Worm (Caenorhabditis elegans): Measurements from ENCODE around the gene fdgt-1.

fdgt-1 gene

DNA sequence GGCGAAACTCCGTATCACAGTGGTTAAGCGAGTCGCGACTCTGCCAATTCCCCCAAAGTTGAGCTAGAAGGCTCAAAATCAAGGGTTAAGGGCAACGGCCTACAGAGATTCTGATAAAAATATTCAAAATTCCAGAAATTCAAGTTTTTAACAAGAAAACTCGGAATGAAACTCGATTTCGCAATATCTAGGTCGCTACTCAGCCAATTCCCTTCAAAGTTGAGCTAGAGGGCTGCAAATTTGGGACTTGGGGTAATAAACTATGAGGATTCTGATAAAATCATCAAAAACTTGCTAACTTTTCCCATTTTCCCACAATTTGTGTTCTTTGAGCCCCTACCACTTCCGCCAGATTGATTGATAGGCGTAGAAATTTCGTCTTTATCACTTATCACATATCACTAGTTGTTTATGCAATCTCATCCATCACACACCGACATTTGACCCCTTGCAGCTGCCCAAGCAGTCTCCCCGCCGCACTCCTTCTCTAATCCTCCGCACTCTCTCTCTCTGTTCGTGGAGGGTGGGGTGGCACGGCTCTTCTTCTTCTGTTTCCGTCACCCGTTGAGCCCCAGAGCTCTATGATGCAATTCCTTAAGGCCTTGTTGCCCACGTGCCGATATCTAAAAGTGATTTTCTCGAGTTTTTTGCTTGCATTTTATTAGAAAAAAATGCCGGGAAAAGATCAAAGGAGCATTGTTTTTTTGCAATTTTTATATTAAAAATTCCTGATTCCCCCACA is 2.6 kb upstream of the fdgt-1 start (continued):
- TF ChIP-seq dve-1 (tag; optimal IDR thresholded peaks at IDR 0.05; ENCODE audit: insufficient read depth) (peak; percentile 7), madf-5 (GFP tag; IDR thresholded peaks at IDR 0.05) (no peak), mdl-1 (tag; optimal IDR thresholded peaks at IDR 0.05) (peak; percentile 55 to 82), snpc-4 (tag; optimal IDR thresholded peaks at IDR 0.05) (no peak), hlh-30 (tag; optimal IDR thresholded peaks at IDR 0.05; ENCODE audit: insufficient read depth) (peak; percentile 74), mep-1 (tag; optimal IDR thresholded peaks at IDR 0.05) (peak; percentile 40), lin-39 (tag; optimal IDR thresholded peaks at IDR 0.05) (no peak), lsy-2 (tag; optimal IDR thresholded peaks at IDR 0.05) (peak in 1 of 2 experiments; percentile 44), Y105C5A.15 (GFP tag; IDR thresholded peaks at IDR 0.05) (no peak), hif-1 (tag; optimal IDR thresholded peaks at IDR 0.05) (peak in 1 of 2 experiments; percentile 75), hmg-1.1 (GFP tag; IDR thresholded peaks at IDR 0.05) (peak; percentile 72), ctbp-1 (GFP tag; IDR thresholded peaks at IDR 0.05) (no peak)

- TF ChIP-seq madf-9 (GFP tag; conservative IDR thresholded peaks at IDR 0.05), result no peak
- TF ChIP-seq F37D6.2 (tag; optimal IDR thresholded peaks at IDR 0.05), result no peak
- peak; percentile 19 for TF ChIP-seq pqm-1 (tag; optimal IDR thresholded peaks at IDR 0.05)
- no peak for TF ChIP-seq ztf-7 (tag; optimal IDR thresholded peaks at IDR 0.05)
- no peak for TF ChIP-seq Y105C5A.15 (GFP tag; IDR thresholded peaks at IDR 0.05)
- no peak for TF ChIP-seq dmd-8 (GFP tag; IDR thresholded peaks at IDR 0.05)
- peak; percentile 73 for TF ChIP-seq nhr-28 (tag; optimal IDR thresholded peaks at IDR 0.05)
- TF ChIP-seq mes-2 (tag; optimal IDR thresholded peaks at IDR 0.05; ENCODE audit: poor library complexity, severe bottlenecking), result no peak
- TF ChIP-seq nhr-42 (GFP tag; IDR thresholded peaks at IDR 0.05), result no peak
- no peak for TF ChIP-seq ztf-11 (tag; optimal IDR thresholded peaks at IDR 0.05)
- TF ChIP-seq nhr-237 (tag; optimal IDR thresholded peaks at IDR 0.05), result no peak
- TF ChIP-seq nhr-6 (tag; optimal IDR thresholded peaks at IDR 0.05), result no peak
- TF ChIP-seq nhr-77 (tag; optimal IDR thresholded peaks at IDR 0.05), result no peak
- no peak for TF ChIP-seq egl-43 (GFP tag; IDR thresholded peaks at IDR 0.05)
- TF ChIP-seq lin-38 (GFP tag; IDR thresholded peaks at IDR 0.05), result no peak
- TF ChIP-seq dmd-6 (GFP tag; IDR thresholded peaks at IDR 0.05), result peak; percentile 28; the same call in 1 of the 2 replicates
- peak in 1 of 2 experiments; percentile 1 for TF ChIP-seq lsy-2 (tag; optimal IDR thresholded peaks at IDR 0.05)
- TF ChIP-seq F10B5.3 (tag; optimal IDR thresholded peaks at IDR 0.05), result no peak
- no peak for TF ChIP-seq set-16 (GFP tag; IDR thresholded peaks at IDR 0.05)
- TF ChIP-seq zip-11 (GFP tag; IDR thresholded peaks at IDR 0.05), result no peak
- TF ChIP-seq unc-62 (GFP tag; optimal IDR thresholded peaks at IDR 0.05 in 1 of 2), result peak in 1 of 2 experiments; percentile 67
- TF ChIP-seq unc-62 (tag; optimal IDR thresholded peaks at IDR 0.05), result no peak
- TF ChIP-seq aha-1 (tag), result no peak
- TF ChIP-seq nhr-11 (tag; optimal IDR thresholded peaks at IDR 0.05), result no peak
- no peak for TF ChIP-seq daf-12 (tag; optimal IDR thresholded peaks at IDR 0.05)
- TF ChIP-seq dve-1 (tag; optimal IDR thresholded peaks at IDR 0.05; ENCODE audit: insufficient read depth), result peak; percentile 60
- TF ChIP-seq daf-16 (GFP tag; optimal IDR thresholded peaks at IDR 0.05), result no peak
- TF ChIP-seq daf-16 (tag; optimal IDR thresholded peaks at IDR 0.05), result peak; percentile 33
- TF ChIP-seq zip-2 (tag; optimal IDR thresholded peaks at IDR 0.05), result no peak
- TF ChIP-seq fkh-10 (GFP tag; optimal IDR thresholded peaks at IDR 0.05), result no peak
- no peak for TF ChIP-seq sdz-12 (GFP tag; optimal IDR thresholded peaks at IDR 0.05)
- no peak for TF ChIP-seq lin-29 (GFP tag; IDR thresholded peaks at IDR 0.05)
- no peak for TF ChIP-seq lin-13 (GFP tag; optimal IDR thresholded peaks at IDR 0.05)
Measured at ce11 chrII:1503663-1504062, 703 bp upstream of the fdgt-1 start.
